Fruit fly (Drosophila melanogaster): ENCODE results near the gene Ccp84Af.

The Ccp84Af gene

DNA sequence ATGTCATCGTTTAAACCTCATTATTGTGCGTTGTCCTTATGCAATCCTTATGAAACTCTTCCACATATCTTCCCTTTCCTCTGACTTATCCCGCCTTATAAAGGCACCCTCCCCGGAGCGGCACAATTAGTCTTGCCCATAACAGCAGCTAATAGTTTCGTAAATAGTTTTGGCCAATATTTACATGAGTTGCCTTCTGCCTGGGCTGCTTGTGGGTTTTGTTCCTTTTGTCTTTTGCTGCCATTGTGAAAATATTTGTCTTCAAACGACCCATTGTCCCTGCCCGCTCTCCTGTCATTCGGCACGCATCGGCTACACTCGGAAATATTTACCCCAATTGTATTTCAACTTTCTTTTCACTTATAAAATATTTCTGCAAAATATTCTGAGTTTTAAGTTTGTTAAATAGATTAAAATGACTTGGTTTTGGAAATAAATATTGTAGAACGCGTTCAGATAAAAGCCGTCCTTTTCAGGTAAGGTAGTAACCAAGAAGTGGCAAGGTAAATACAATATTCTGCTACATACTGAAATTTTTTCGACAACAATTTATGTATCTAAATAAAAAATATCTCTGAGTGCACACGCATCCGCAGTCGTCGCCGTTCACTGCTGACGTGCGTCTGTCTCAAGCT lies 33.6 kb upstream of the Ccp84Af start (continued):
- TF ChIP-seq CG34376 (GFP tag; optimal IDR thresholded peaks at IDR 0.05): no peak
- no peak for TF ChIP-seq CG3281 (GFP tag; optimal IDR thresholded peaks at IDR 0.05)
- TF ChIP-seq lilli (GFP tag; optimal IDR thresholded peaks at IDR 0.05): no peak
- peak; percentile 37 for TF ChIP-seq grau (tag; optimal IDR thresholded peaks at IDR 0.05)
- no peak for TF ChIP-seq lmd (GFP tag; IDR thresholded peaks at IDR 0.05)
- TF ChIP-seq NfI (GFP tag; optimal IDR thresholded peaks at IDR 0.05): no peak
- peak; percentile 25 for TF ChIP-seq CG15601 (tag; optimal IDR thresholded peaks at IDR 0.05)
- TF ChIP-seq nau (GFP tag; optimal IDR thresholded peaks at IDR 0.05): no peak
- peak; percentile 61 for TF ChIP-seq CG17829 (tag; optimal IDR thresholded peaks at IDR 0.05)
- TF ChIP-seq bcd (GFP tag; optimal IDR thresholded peaks at IDR 0.05): peak; percentile 20
- no peak for TF ChIP-seq Atf-2 (GFP tag; optimal IDR thresholded peaks at IDR 0.05)
- TF ChIP-seq CG1647 (GFP tag; optimal IDR thresholded peaks at IDR 0.05): no peak
- TF ChIP-seq pb (GFP tag; optimal IDR thresholded peaks at IDR 0.05): peak; percentile 30
- TF ChIP-seq gsb-n (tag; optimal IDR thresholded peaks at IDR 0.05): peak; percentile 67
- peak; percentile 35 for TF ChIP-seq Ssrp (tag; optimal IDR thresholded peaks at IDR 0.05)
- peak; percentile 48; the same call in 1 of the 3 replicates for TF ChIP-seq row (GFP tag; IDR thresholded peaks at IDR 0.05)
- peak; percentile 51 for TF ChIP-seq CG10267 (tag; optimal IDR thresholded peaks at IDR 0.05)
- no peak for TF ChIP-seq CG18011 (GFP tag; optimal IDR thresholded peaks at IDR 0.05)
- TF ChIP-seq eve (GFP tag; optimal IDR thresholded peaks at IDR 0.05): peak in 1 of 2 experiments; percentile 68
- peak; percentile 36 for TF ChIP-seq pum (GFP tag; optimal IDR thresholded peaks at IDR 0.05)
- TF ChIP-seq Hr51 (GFP tag; optimal IDR thresholded peaks at IDR 0.05): peak in 1 of 2 experiments; percentile 16
- no peak for TF ChIP-seq CG10366 (GFP tag; IDR thresholded peaks at IDR 0.05)
- no peak for TF ChIP-seq slou (GFP tag; optimal IDR thresholded peaks at IDR 0.05)
- TF ChIP-seq CG33213 (GFP tag; optimal IDR thresholded peaks at IDR 0.05): no peak
- no peak for TF ChIP-seq CG7372 (GFP tag; IDR thresholded peaks at IDR 0.05)
- TF ChIP-seq Poxn (GFP tag; IDR thresholded peaks at IDR 0.05): no peak
- TF ChIP-seq zen (tag; optimal IDR thresholded peaks at IDR 0.05): peak; percentile 94
- TF ChIP-seq sug (tag; optimal IDR thresholded peaks at IDR 0.05): no peak
- peak; percentile 14 for TF ChIP-seq btn (GFP tag; optimal IDR thresholded peaks at IDR 0.05)
- peak; percentile 37 for TF ChIP-seq Xbp1 (GFP tag; optimal IDR thresholded peaks at IDR 0.05)
- TF ChIP-seq chif (GFP tag; optimal IDR thresholded peaks at IDR 0.05): peak in 1 of 2 experiments; percentile 35
- TF ChIP-seq Mad (GFP tag; optimal IDR thresholded peaks at IDR 0.05): no peak
- peak; percentile 47 for TF ChIP-seq CG7839 (tag; optimal IDR thresholded peaks at IDR 0.05)
- TF ChIP-seq CG10147 (GFP tag; optimal IDR thresholded peaks at IDR 0.05): no peak
- TF ChIP-seq Chrac-16 (GFP tag; optimal IDR thresholded peaks at IDR 0.05): peak; percentile 3
- peak; percentile 40 for TF ChIP-seq CG15479 (GFP tag; optimal IDR thresholded peaks at IDR 0.05)
- TF ChIP-seq CG31388 (GFP tag; optimal IDR thresholded peaks at IDR 0.05): no peak
- TF ChIP-seq CG7963 (GFP tag; IDR thresholded peaks at IDR 0.05; ENCODE audit: partially characterized antibody): no peak
- TF ChIP-seq ems (GFP tag; optimal IDR thresholded peaks at IDR 0.05): no peak
- TF ChIP-seq sima (GFP tag; optimal IDR thresholded peaks at IDR 0.05): no peak
- no peak for TF ChIP-seq so (GFP tag; IDR thresholded peaks at IDR 0.05)
- TF ChIP-seq Meics (GFP tag; optimal IDR thresholded peaks at IDR 0.05): no peak
- TF ChIP-seq sc (optimal IDR thresholded peaks at IDR 0.05): no peak
- TF ChIP-seq sc (GFP tag; optimal IDR thresholded peaks at IDR 0.05): no peak
- no peak for TF ChIP-seq Ets97D (GFP tag; optimal IDR thresholded peaks at IDR 0.05)
- no peak for TF ChIP-seq maf-S (GFP tag; optimal IDR thresholded peaks at IDR 0.05)
- TF ChIP-seq YL-1 (GFP tag; optimal IDR thresholded peaks at IDR 0.05): no peak
- peak; percentile 1 for TF ChIP-seq CG5180 (GFP tag; optimal IDR thresholded peaks at IDR 0.05)
- no peak for TF ChIP-seq slbo (GFP tag; IDR thresholded peaks at IDR 0.05)
- peak; percentile 38 for TF ChIP-seq az2 (GFP tag; optimal IDR thresholded peaks at IDR 0.05)
